Fruit fly (Drosophila melanogaster) whole organism, embryonic: ENCODE results near the gene CG13081.

Source experiments
- BEAF-32 ChIP-seq: fragments of 200-800 bp; sonication (Bioruptor generic); optimal IDR thresholded peaks from 3 replicates; lab custom pipeline; 2017; ENCODE audit warnings: missing biosample characterization, missing genetic modification characterization, mild to moderate bottlenecking, moderate library complexity, missing genetic modification reagents
- Bteb2 ChIP-seq: fragments of 200-800 bp; sonication (Bioruptor generic); optimal IDR thresholded peaks from 2 replicates; lab custom pipeline; 2016; ENCODE audit warnings: missing biosample characterization, missing genetic modification characterization
- CG10654 ChIP-seq: fragments of 200-800 bp; sonication (Bioruptor generic); optimal IDR thresholded peaks from 2 replicates; lab custom pipeline; 2016; ENCODE audit warnings: missing biosample characterization, missing genetic modification characterization
- CG13624 ChIP-seq: fragments of 200-800 bp; sonication (Bioruptor generic); optimal IDR thresholded peaks from 2 replicates; lab custom pipeline; 2016; ENCODE audit warnings: missing biosample characterization, missing genetic modification characterization
- CG13894 ChIP-seq: fragments of 200-800 bp; sonication (Bioruptor generic); optimal IDR thresholded peaks from 3 replicates; lab custom pipeline; 2018; ENCODE audit warnings: missing biosample characterization, mild to moderate bottlenecking, missing genetic modification characterization, moderate library complexity
- CG14710 ChIP-seq: fragments of 200-800 bp; sonication (Bioruptor generic); optimal IDR thresholded peaks from 3 replicates; lab custom pipeline; 2019; ENCODE audit warnings: missing biosample characterization, mild to moderate bottlenecking, missing genetic modification characterization, moderate library complexity
- CG15479 ChIP-seq: fragments of 200-800 bp; sonication (Bioruptor generic); optimal IDR thresholded peaks from 3 replicates; lab custom pipeline; 2019; ENCODE audit warnings: missing biosample characterization, mild to moderate bottlenecking, missing genetic modification characterization, moderate library complexity
- CG1602 ChIP-seq: fragments of 200-800 bp; sonication (Bioruptor generic); optimal IDR thresholded peaks from 3 replicates; lab custom pipeline; 2016; ENCODE audit warnings: missing biosample characterization, missing genetic modification characterization
- CG1647 ChIP-seq: fragments of 200-800 bp; sonication (Bioruptor generic); optimal IDR thresholded peaks from 3 replicates; lab custom pipeline; 2016; ENCODE audit warnings: missing biosample characterization, missing genetic modification characterization
- CG17359 ChIP-seq: fragments of 200-800 bp; sonication (Bioruptor generic); optimal IDR thresholded peaks from 3 replicates; lab custom pipeline; 2018; ENCODE audit warnings: missing biosample characterization, mild to moderate bottlenecking, missing genetic modification characterization, moderate library complexity
- CG17829 ChIP-seq: fragments of 200-800 bp; optimal IDR thresholded peaks from 2 replicates; lab custom pipeline; 2019; ENCODE audit warnings: missing biosample characterization, mild to moderate bottlenecking, missing genetic modification characterization, moderate library complexity
- CG2678 ChIP-seq: fragments of 200-800 bp; sonication (Bioruptor generic); optimal IDR thresholded peaks from 3 replicates; lab custom pipeline; 2019; ENCODE audit warnings: missing biosample characterization, mild to moderate bottlenecking, missing genetic modification characterization, moderate library complexity
- CG31365 ChIP-seq: fragments of 200-800 bp; sonication (Bioruptor generic); optimal IDR thresholded peaks from 2 replicates; lab custom pipeline; 2018; ENCODE audit warnings: missing biosample characterization, mild to moderate bottlenecking, missing genetic modification characterization
- CG32532 ChIP-seq: fragments of 200-800 bp; sonication (Bioruptor generic); IDR thresholded peaks from 2 replicates; pipeline ENCODE4 v1.3.6; 2022; ENCODE audit warnings: missing biosample characterization, missing genetic modification characterization
- CG4820 ChIP-seq: fragments of 200-800 bp; sonication (Bioruptor generic); optimal IDR thresholded peaks from 3 replicates; lab custom pipeline; 2016; ENCODE audit warnings: missing biosample characterization, missing genetic modification characterization
- CG5953 ChIP-seq: fragments of 200-800 bp; sonication (Bioruptor generic); IDR thresholded peaks from 2 replicates; pipeline ENCODE4 v1.3.6; 2022; ENCODE audit warnings: missing biosample characterization, missing genetic modification characterization
- CG6683 ChIP-seq: fragments of 200-800 bp; sonication (Bioruptor generic); optimal IDR thresholded peaks from 2 replicates; lab custom pipeline; 2017; ENCODE audit warnings: missing biosample characterization, mild to moderate bottlenecking, missing genetic modification characterization, missing genetic modification reagents
- CTCF ChIP-seq: fragments of 200-800 bp; sonication (Bioruptor generic); optimal IDR thresholded peaks from 2 replicates; lab custom pipeline; 2017; ENCODE audit warnings: missing biosample characterization, mild to moderate bottlenecking, missing genetic modification characterization, moderate library complexity
- Dip2 ChIP-seq: fragments of 200-800 bp; sonication (Bioruptor generic); IDR thresholded peaks from 2 replicates; pipeline ENCODE4 v1.3.6; 2022; ENCODE audit warnings: missing biosample characterization, missing genetic modification characterization
- Dip3 ChIP-seq: fragments of 200-800 bp; sonication (Bioruptor generic); optimal IDR thresholded peaks from 3 replicates; lab custom pipeline; 2016; ENCODE audit warnings: missing biosample characterization, missing genetic modification characterization
- ERR ChIP-seq: fragments of 200-800 bp; sonication (Bioruptor generic); optimal IDR thresholded peaks from 2 replicates; lab custom pipeline; 2016; ENCODE audit warnings: missing biosample characterization, missing genetic modification characterization
- Ets65A ChIP-seq: fragments of 200-800 bp; sonication (Bioruptor generic); peaks from one replicate; lab custom pipeline; 2016; ENCODE audit warnings: missing biosample characterization, missing genetic modification characterization
- Hr78 ChIP-seq, 2 experiments: fragments of 200-800 bp in 1 of 2; fragments of >200 bp in 1 of 2; sonication (Bioruptor generic) in 1 of 2; optimal IDR thresholded peaks; 2 replicates each; lab custom pipeline; 2017 to 2019; ENCODE audit warnings: missing biosample characterization in 2 of 2, missing genetic modification characterization in 2 of 2, mild to moderate bottlenecking in 1 of 2, moderate library complexity in 1 of 2
- MBD-R2 ChIP-seq: fragments of 200-800 bp; sonication (Bioruptor generic); IDR thresholded peaks from 2 replicates; pipeline ENCODE4 v1.3.6; 2022; ENCODE audit warnings: missing biosample characterization, missing genetic modification characterization
- Myb ChIP-seq: fragments of 200-800 bp; sonication (Bioruptor generic); optimal IDR thresholded peaks from 2 replicates; lab custom pipeline; 2016; ENCODE audit warnings: missing biosample characterization, missing genetic modification characterization
- NK7.1 ChIP-seq: fragments of 200-800 bp; sonication (Bioruptor generic); optimal IDR thresholded peaks from 3 replicates; lab custom pipeline; 2016; ENCODE audit warnings: missing biosample characterization, missing genetic modification characterization
- Scr ChIP-seq: fragments of 200-800 bp; sonication (Bioruptor generic); IDR thresholded peaks from 2 replicates; pipeline ENCODE4 v1.3.6; 2022; ENCODE audit warnings: missing biosample characterization, missing genetic modification characterization; ENCODE audit not compliant: partially characterized antibody
- Side ChIP-seq: fragments of 200-800 bp; sonication (Bioruptor generic); optimal IDR thresholded peaks from 2 replicates; lab custom pipeline; 2016; ENCODE audit warnings: missing biosample characterization, missing genetic modification characterization
- Sin3A ChIP-seq: fragments of >200 bp; optimal IDR thresholded peaks from 2 replicates; lab custom pipeline; 2018
- YL-1 ChIP-seq: fragments of 200-800 bp; sonication (Bioruptor generic); optimal IDR thresholded peaks from 3 replicates; lab custom pipeline; 2017; ENCODE audit warnings: missing biosample characterization, mild to moderate bottlenecking, missing genetic modification characterization
- amos ChIP-seq: fragments of 200-800 bp; sonication (Bioruptor generic); IDR thresholded peaks from 2 replicates; pipeline ENCODE4 v1.3.6; 2022; ENCODE audit warnings: missing biosample characterization, missing genetic modification characterization; ENCODE audit not compliant: partially characterized antibody
- bbx ChIP-seq: fragments of 200-800 bp; sonication (Bioruptor generic); IDR thresholded peaks from 2 replicates; pipeline ENCODE4 v1.3.6; 2022; ENCODE audit warnings: missing biosample characterization, missing genetic modification characterization; ENCODE audit not compliant: partially characterized antibody
- crol ChIP-seq: fragments of 200-800 bp; sonication (Bioruptor generic); IDR thresholded peaks from 2 replicates; pipeline ENCODE4 v1.3.6; 2022; ENCODE audit warnings: missing biosample characterization, missing genetic modification characterization
- dpn ChIP-seq, 2 experiments: fragments of 200-800 bp; sonication (Bioruptor generic); optimal IDR thresholded peaks; 3 replicates each; lab custom pipeline; 2016; ENCODE audit warnings: missing biosample characterization in 2 of 2, missing genetic modification characterization in 2 of 2
- fd3F ChIP-seq: fragments of 200-800 bp; sonication (Bioruptor generic); optimal IDR thresholded peaks from 2 replicates; lab custom pipeline; 2018; ENCODE audit warnings: missing biosample characterization, mild to moderate bottlenecking, missing genetic modification characterization, moderate library complexity
- gfzf ChIP-seq: fragments of 200-800 bp; sonication (Bioruptor generic); optimal IDR thresholded peaks from 2 replicates; lab custom pipeline; 2016; ENCODE audit warnings: missing biosample characterization, mild to moderate bottlenecking, missing genetic modification characterization, moderate library complexity
- ind ChIP-seq: fragments of 200-800 bp; sonication (Bioruptor generic); optimal IDR thresholded peaks from 3 replicates; lab custom pipeline; 2016; ENCODE audit warnings: missing biosample characterization, missing genetic modification characterization
- insv ChIP-seq, 2 experiments: fragments of 200-800 bp; sonication (Bioruptor generic); optimal IDR thresholded peaks; 3 replicates each; lab custom pipeline; 2016 to 2018; ENCODE audit warnings: missing biosample characterization in 2 of 2, missing genetic modification characterization in 2 of 2
- jumu ChIP-seq: fragments of 200-800 bp; sonication (Bioruptor generic); optimal IDR thresholded peaks from 3 replicates; lab custom pipeline; 2016; ENCODE audit warnings: missing biosample characterization, missing genetic modification characterization
- lbe ChIP-seq: fragments of 200-800 bp; sonication (Bioruptor generic); optimal IDR thresholded peaks from 2 replicates; lab custom pipeline; 2016; ENCODE audit warnings: missing biosample characterization, mild to moderate bottlenecking, missing genetic modification characterization
- lola ChIP-seq, 3 experiments: fragments of >200 bp in 2 of 3; fragments of 200-800 bp in 1 of 3; sonication (Bioruptor generic) in 1 of 3; optimal IDR thresholded peaks; 2 replicates each; lab custom pipeline; 2017 to 2019; ENCODE audit warnings: missing biosample characterization in 3 of 3, missing genetic modification characterization in 3 of 3, mild to moderate bottlenecking in 1 of 3, moderate library complexity in 1 of 3
- nerfin-2 ChIP-seq: fragments of 200-800 bp; sonication (Bioruptor generic); IDR thresholded peaks from 2 replicates; pipeline ENCODE4 v1.3.6; 2022; ENCODE audit warnings: missing biosample characterization, missing genetic modification characterization; ENCODE audit not compliant: partially characterized antibody
- odd ChIP-seq: fragments of 200-800 bp; sonication (Bioruptor generic); optimal IDR thresholded peaks from 2 replicates; lab custom pipeline; 2017; ENCODE audit warnings: missing biosample characterization, mild to moderate bottlenecking, missing genetic modification characterization
- peb ChIP-seq: fragments of 200-800 bp; sonication (Bioruptor generic); IDR thresholded peaks from 2 replicates; pipeline ENCODE4 v1.3.6; 2022; ENCODE audit warnings: missing biosample characterization, missing genetic modification characterization
- sisA ChIP-seq: fragments of 200-800 bp; sonication (Bioruptor generic); IDR thresholded peaks from 2 replicates; pipeline ENCODE4 v1.3.6; 2022; ENCODE audit warnings: missing biosample characterization, missing genetic modification characterization
- stc ChIP-seq: fragments of 200-800 bp; sonication (Bioruptor generic); IDR thresholded peaks from 2 replicates; pipeline ENCODE4 v1.3.6; 2022; ENCODE audit warnings: missing biosample characterization, missing genetic modification characterization
- sug ChIP-seq: fragments of 200-800 bp; optimal IDR thresholded peaks from 2 replicates; lab custom pipeline; 2019; ENCODE audit warnings: missing biosample characterization, mild to moderate bottlenecking, missing genetic modification characterization, moderate library complexity
- tio ChIP-seq: fragments of 200-800 bp; sonication (Bioruptor generic); optimal IDR thresholded peaks from 2 replicates; lab custom pipeline; 2017; ENCODE audit warnings: missing biosample characterization, missing genetic modification characterization, inconsistent platforms
- tna ChIP-seq: fragments of 200-800 bp; sonication (Bioruptor generic); IDR thresholded peaks from 2 replicates; pipeline ENCODE4 v1.3.6; 2022; ENCODE audit warnings: missing biosample characterization, missing genetic modification characterization; ENCODE audit not compliant: partially characterized antibody
- tx ChIP-seq: fragments of 200-800 bp; sonication (Bioruptor generic); optimal IDR thresholded peaks from 2 replicates; lab custom pipeline; 2016; ENCODE audit warnings: missing biosample characterization, missing genetic modification characterization
- zfh2 ChIP-seq: fragments of 200-800 bp; sonication (Bioruptor generic); optimal IDR thresholded peaks from 2 replicates; lab custom pipeline; 2016; ENCODE audit warnings: missing biosample characterization, missing genetic modification characterization

CG13081 gene

DNA sequence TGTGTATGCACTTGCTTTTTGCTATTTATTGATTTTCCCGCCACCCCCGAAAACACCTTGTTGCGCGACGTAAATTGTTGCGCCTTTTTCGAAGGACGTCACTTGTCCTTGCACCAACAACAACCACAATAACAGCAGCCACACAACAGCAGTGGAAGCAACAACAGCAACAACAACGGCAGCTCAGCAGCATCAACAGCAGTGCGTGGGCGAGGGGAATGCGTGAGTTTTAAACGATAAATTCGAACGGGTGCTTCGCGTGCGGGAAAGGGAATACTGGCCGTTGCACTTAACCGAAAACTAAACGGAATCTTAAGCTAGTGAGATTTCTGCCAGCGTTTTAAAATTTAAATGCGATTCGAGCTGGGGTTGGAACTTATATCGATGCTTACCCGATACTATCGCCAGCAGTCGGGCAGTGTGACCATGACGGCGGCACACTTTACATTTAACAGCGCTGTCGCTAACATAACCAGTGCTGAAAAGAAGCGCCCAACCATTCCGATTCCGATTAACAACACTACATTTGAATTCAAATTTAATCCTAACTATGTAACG, 32.0 kb upstream of the CG13081 start, which contains the start of gene cyst (continued):
- TF ChIP-seq dpn (GFP tag; optimal IDR thresholded peaks at IDR 0.05; lab: Kevin White, UChicago) (peak; percentile 39 to 54), CG4820 (peak; percentile 12), sug (tag; lab: Kevin White, UChicago) (peak; percentile 21), Scr (GFP tag; lab: Robert Waterston, UW) (peak; percentile 97), YL-1 (peak; percentile 91), tio (GFP tag; lab: Kevin White, UChicago) (no peak), crol (GFP tag; lab: Robert Waterston, UW) (peak; percentile 72), CG14710 (peak; percentile 63), zfh2 (GFP tag; lab: Kevin White, UChicago) (peak; percentile 62), Bteb2 (GFP tag; lab: Kevin White, UChicago) (peak; percentile 2), Ets65A (peak; percentile 96), Hr78 (GFP tag; optimal IDR thresholded peaks at IDR 0.05; lab: Kevin White, UChicago) (no peak), CG6683 (GFP tag; lab: Kevin White, UChicago) (no peak), Sin3A (lab: Kevin White, UChicago) (peak; percentile 97), amos (GFP tag; lab: Robert Waterston, UW) (peak; percentile 97), CG10654 (peak; percentile 9), tna (GFP tag; lab: Robert Waterston, UW) (peak; percentile 94), CTCF (GFP tag; lab: Kevin White, UChicago) (peak; percentile 18), Side (GFP tag; lab: Kevin White, UChicago) (peak; percentile 11), CG17359 (tag; lab: Kevin White, UChicago) (no peak), ind (GFP tag; lab: Kevin White, UChicago) (peak; percentile 28), fd3F (no peak), bbx (GFP tag; lab: Robert Waterston, UW) (peak; percentile 98), stc (GFP tag; lab: Robert Waterston, UW) (no peak), CG2678 (no peak), tx (GFP tag; lab: Kevin White, UChicago) (peak; percentile 24), nerfin-2 (GFP tag; lab: Robert Waterston, UW) (peak; percentile 90), sisA (GFP tag; lab: Robert Waterston, UW) (no peak; the same call in 1 of the 2 replicates), CG1647 (GFP tag; lab: Kevin White, UChicago) (peak; percentile 46), CG31365 (no peak), CG15479 (peak; percentile 61), CG13894 (no peak), gfzf (GFP tag; lab: Kevin White, UChicago) (peak; percentile 65), insv (GFP tag; optimal IDR thresholded peaks at IDR 0.05; lab: Kevin White, UChicago) (peak in 1 of 2 experiments; percentile 39), CG5953 (GFP tag; lab: Robert Waterston, UW) (no peak), Dip3 (GFP tag; lab: Kevin White, UChicago) (peak; percentile 39), CG1602 (no peak), Dip2 (no peak), lola (GFP tag; optimal IDR thresholded peaks at IDR 0.05; lab: Kevin White, UChicago) (no peak), CG32532 (GFP tag; lab: Robert Waterston, UW) (peak; percentile 40), CG13624 (GFP tag; lab: Kevin White, UChicago) (peak; percentile 69), jumu (GFP tag; lab: Kevin White, UChicago) (peak; percentile 42), Myb (GFP tag; lab: Kevin White, UChicago) (peak; percentile 99), ERR (GFP tag; lab: Kevin White, UChicago) (peak; percentile 23), odd (GFP tag; lab: Kevin White, UChicago) (no peak), lbe (GFP tag; lab: Kevin White, UChicago) (no peak), MBD-R2 (peak; percentile 64), CG17829 (tag; lab: Kevin White, UChicago) (peak; percentile 57), NK7.1 (GFP tag; lab: Kevin White, UChicago) (no peak), peb (GFP tag; lab: Robert Waterston, UW) (no peak), BEAF-32 (GFP tag; lab: Kevin White, UChicago) (peak; percentile 98)
